Fruit fly (Drosophila melanogaster) Kc167 (cell line): ENCODE results near the gene CG1024.

Experiments used
- Myc ChIP-seq: fragments of >200 bp; optimal IDR thresholded peaks from 2 replicates; lab custom pipeline; 2017; ENCODE audit warnings: missing external identifiers
- Sin3A ChIP-seq: fragments of >200 bp; optimal IDR thresholded peaks from 2 replicates; lab custom pipeline; 2018; ENCODE audit warnings: missing external identifiers
- h ChIP-seq: fragments of >200 bp; optimal IDR thresholded peaks from 3 replicates; lab custom pipeline; 2018; ENCODE audit warnings: missing external identifiers
- insv ChIP-seq: fragments of >200 bp; optimal IDR thresholded peaks from 3 replicates; lab custom pipeline; 2018; ENCODE audit warnings: missing external identifiers
- psq ChIP-seq: fragments of >200 bp; optimal IDR thresholded peaks from 2 replicates; lab custom pipeline; 2017; ENCODE audit warnings: missing external identifiers
- ttk ChIP-seq: sonication (Bioruptor generic); optimal IDR thresholded peaks from 2 replicates; lab custom pipeline; 2017; ENCODE audit warnings: missing external identifiers

The CG1024 gene

dm6 chr3R:6419103-6419502, 39.0 kb upstream of the CG1024 start:
- TF ChIP-seq Myc (lab: Kevin White, UChicago) (no peak), Sin3A (lab: Kevin White, UChicago) (no peak), h (lab: Kevin White, UChicago) (no peak), insv (lab: Kevin White, UChicago) (no peak), ttk (lab: Kevin White, UChicago) (no peak), psq (lab: Kevin White, UChicago) (no peak)

- no peak for TF ChIP-seq psq (lab: Kevin White, UChicago)
- no peak for TF ChIP-seq Sin3A (lab: Kevin White, UChicago)
- TF ChIP-seq h (lab: Kevin White, UChicago) = no peak
- TF ChIP-seq insv (lab: Kevin White, UChicago) = no peak
- no peak for TF ChIP-seq ttk (lab: Kevin White, UChicago)
- TF ChIP-seq Myc (lab: Kevin White, UChicago) = no peak
Observed at dm6 chr3R:6416242-6416641, 36.1 kb upstream of the CG1024 start.

- TF ChIP-seq ttk (lab: Kevin White, UChicago) (no peak), Myc (lab: Kevin White, UChicago) (no peak), psq (lab: Kevin White, UChicago) (no peak), h (lab: Kevin White, UChicago) (no peak), Sin3A (lab: Kevin White, UChicago) (no peak), insv (lab: Kevin White, UChicago) (no peak)
Observed at dm6 chr3R:6414439-6415344, 34.6 kb upstream of the CG1024 start.

dm6 chr3R:6413771-6414438, 33.8 kb upstream of the CG1024 start:
- TF ChIP-seq Myc (lab: Kevin White, UChicago) (no peak), insv (lab: Kevin White, UChicago) (no peak), psq (lab: Kevin White, UChicago) (no peak), ttk (lab: Kevin White, UChicago) (no peak), h (lab: Kevin White, UChicago) (no peak), Sin3A (lab: Kevin White, UChicago) (no peak)

- TF ChIP-seq insv (lab: Kevin White, UChicago) (no peak), Sin3A (lab: Kevin White, UChicago) (no peak), psq (lab: Kevin White, UChicago) (no peak), ttk (lab: Kevin White, UChicago) (no peak), Myc (lab: Kevin White, UChicago) (no peak), h (lab: Kevin White, UChicago) (no peak)
Observed at dm6 chr3R:6411454-6412204, 31.5 kb upstream of the CG1024 start.

dm6 chr3R:6410412-6411225, 30.5 kb upstream of the CG1024 start:
- TF ChIP-seq Sin3A (lab: Kevin White, UChicago) (no peak), ttk (lab: Kevin White, UChicago) (no peak)

- TF ChIP-seq Sin3A (lab: Kevin White, UChicago) (no peak), h (lab: Kevin White, UChicago) (no peak), insv (lab: Kevin White, UChicago) (no peak), ttk (lab: Kevin White, UChicago) (no peak), Myc (lab: Kevin White, UChicago) (no peak), psq (lab: Kevin White, UChicago) (no peak)
Observed at dm6 chr3R:6409153-6409571, 29.0 kb upstream of the CG1024 start.

dm6 chr3R:6408467-6408866, 28.3 kb upstream of the CG1024 start:
- no peak for TF ChIP-seq psq (lab: Kevin White, UChicago)
- TF ChIP-seq Myc (lab: Kevin White, UChicago) = no peak
- TF ChIP-seq insv (lab: Kevin White, UChicago) = no peak
- TF ChIP-seq Sin3A (lab: Kevin White, UChicago) = no peak
- no peak for TF ChIP-seq ttk (lab: Kevin White, UChicago)
- no peak for TF ChIP-seq h (lab: Kevin White, UChicago)

dm6 chr3R:6407544-6407943, 27.4 kb upstream of the CG1024 start:
- TF ChIP-seq ttk (lab: Kevin White, UChicago) (no peak), Sin3A (lab: Kevin White, UChicago) (no peak), insv (lab: Kevin White, UChicago) (no peak), psq (lab: Kevin White, UChicago) (no peak), h (lab: Kevin White, UChicago) (no peak), Myc (lab: Kevin White, UChicago) (no peak)

- no peak for TF ChIP-seq Sin3A (lab: Kevin White, UChicago)
- peak; percentile 92 for TF ChIP-seq psq (lab: Kevin White, UChicago)
Observed at dm6 chr3R:6406566-6407098, 26.5 kb upstream of the CG1024 start, which contains the start of gene gpp. TSS of gene gpp (plus strand) at chr3R:6406855.
